Fruit fly (Drosophila melanogaster) whole organism, embryonic: ENCODE data around the gene bark.

Experiments
- CG10565 ChIP-seq: fragments of 200-800 bp; sonication (Bioruptor generic); optimal IDR thresholded peaks from 3 replicates; lab custom pipeline; 2016; ENCODE audit warnings: missing biosample characterization, mild to moderate bottlenecking, missing genetic modification characterization
- CG10654 ChIP-seq: fragments of 200-800 bp; sonication (Bioruptor generic); optimal IDR thresholded peaks from 2 replicates; lab custom pipeline; 2016; ENCODE audit warnings: missing biosample characterization, missing genetic modification characterization
- CG12155 ChIP-seq: fragments of 200-800 bp; sonication (Bioruptor generic); optimal IDR thresholded peaks from 3 replicates; lab custom pipeline; 2016; ENCODE audit warnings: missing biosample characterization, missing genetic modification characterization
- CG13296 ChIP-seq: fragments of 200-800 bp; sonication (Bioruptor generic); optimal IDR thresholded peaks from 3 replicates; lab custom pipeline; 2018; ENCODE audit warnings: missing biosample characterization, mild to moderate bottlenecking, missing genetic modification characterization
- CG14014 ChIP-seq: fragments of 200-800 bp; sonication (Bioruptor generic); IDR thresholded peaks from 2 replicates; pipeline ENCODE4 v1.3.6; 2022; ENCODE audit warnings: missing biosample characterization, missing genetic modification characterization
- CG14050 ChIP-seq: fragments of 200-800 bp; sonication (Bioruptor generic); IDR thresholded peaks from 3 replicates; pipeline ENCODE4 v1.3.6; 2022; ENCODE audit warnings: missing biosample characterization, missing genetic modification characterization
- CG2678 ChIP-seq: fragments of 200-800 bp; sonication (Bioruptor generic); optimal IDR thresholded peaks from 3 replicates; lab custom pipeline; 2019; ENCODE audit warnings: missing biosample characterization, mild to moderate bottlenecking, missing genetic modification characterization, moderate library complexity
- CG31441 ChIP-seq: fragments of 200-800 bp; sonication (Bioruptor generic); IDR thresholded peaks from 2 replicates; pipeline ENCODE4 v1.3.6; 2022; ENCODE audit warnings: missing biosample characterization, missing genetic modification characterization
- CG32532 ChIP-seq: fragments of 200-800 bp; sonication (Bioruptor generic); IDR thresholded peaks from 2 replicates; pipeline ENCODE4 v1.3.6; 2022; ENCODE audit warnings: missing biosample characterization, missing genetic modification characterization
- CG3847 ChIP-seq: fragments of 200-800 bp; sonication (Bioruptor generic); IDR thresholded peaks from 2 replicates; pipeline ENCODE4 v1.3.6; 2022; ENCODE audit warnings: missing biosample characterization, missing genetic modification characterization
- CG4730 ChIP-seq: fragments of 200-800 bp; sonication (Bioruptor generic); IDR thresholded peaks from 2 replicates; pipeline ENCODE4 v1.3.6; 2022; ENCODE audit warnings: missing biosample characterization, missing genetic modification characterization
- CG4854 ChIP-seq: fragments of 200-800 bp; sonication (Bioruptor generic); optimal IDR thresholded peaks from 2 replicates; lab custom pipeline; 2016; ENCODE audit warnings: missing biosample characterization, missing genetic modification characterization, inconsistent platforms
- CG6175 ChIP-seq: fragments of 200-800 bp; sonication (Bioruptor generic); IDR thresholded peaks from 3 replicates; pipeline ENCODE4 v1.3.6; 2022; ENCODE audit warnings: missing biosample characterization, missing genetic modification characterization
- CG6254 ChIP-seq: fragments of 200-800 bp; sonication (Bioruptor generic); optimal IDR thresholded peaks from 3 replicates; lab custom pipeline; 2017; ENCODE audit warnings: mild to moderate bottlenecking, missing biosample characterization, missing genetic modification reagents, missing genetic modification characterization
- CG6854 ChIP-seq: fragments of 200-800 bp; sonication (Bioruptor generic); optimal IDR thresholded peaks from 3 replicates; lab custom pipeline; 2017; ENCODE audit warnings: missing biosample characterization, mild to moderate bottlenecking, missing genetic modification characterization
- CG8478 ChIP-seq: fragments of >200 bp; optimal IDR thresholded peaks from 2 replicates; lab custom pipeline; 2018
- CG9215 ChIP-seq: fragments of 200-800 bp; sonication (Bioruptor generic); IDR thresholded peaks from 2 replicates; pipeline ENCODE4 v1.3.6; 2022; ENCODE audit warnings: missing biosample characterization, missing genetic modification characterization
- CG9817 ChIP-seq: fragments of 200-800 bp; sonication (Bioruptor generic); optimal IDR thresholded peaks from 2 replicates; lab custom pipeline; 2018; ENCODE audit warnings: missing biosample characterization, mild to moderate bottlenecking, missing genetic modification characterization, moderate library complexity
- Dbx ChIP-seq: fragments of 200-800 bp; sonication (Bioruptor generic); IDR thresholded peaks from 3 replicates; pipeline ENCODE4 v1.3.6; 2022; ENCODE audit warnings: missing biosample characterization, missing genetic modification characterization
- Dip3 ChIP-seq: fragments of 200-800 bp; sonication (Bioruptor generic); optimal IDR thresholded peaks from 3 replicates; lab custom pipeline; 2016; ENCODE audit warnings: missing biosample characterization, missing genetic modification characterization
- Hand ChIP-seq: fragments of 200-800 bp; sonication (Bioruptor generic); optimal IDR thresholded peaks from 2 replicates; lab custom pipeline; 2017; ENCODE audit warnings: mild to moderate bottlenecking, missing biosample characterization, missing genetic modification reagents, missing genetic modification characterization
- Hr39 ChIP-seq: fragments of >200 bp; optimal IDR thresholded peaks from 2 replicates; lab custom pipeline; 2017
- Rfx ChIP-seq: fragments of 200-800 bp; sonication (Bioruptor generic); IDR thresholded peaks from 2 replicates; pipeline ENCODE4 v1.3.6; 2022; ENCODE audit warnings: missing biosample characterization, missing genetic modification characterization
- Six4 ChIP-seq: fragments of 200-800 bp; sonication (Bioruptor generic); optimal IDR thresholded peaks from 2 replicates; lab custom pipeline; 2016; ENCODE audit warnings: missing biosample characterization, missing genetic modification characterization
- Sox102F ChIP-seq: fragments of 200-800 bp; sonication (Bioruptor generic); optimal IDR thresholded peaks from 2 replicates; lab custom pipeline; 2018; ENCODE audit warnings: missing biosample characterization, mild to moderate bottlenecking, missing genetic modification characterization, moderate library complexity
- Spps ChIP-seq: fragments of 200-800 bp; sonication (Bioruptor generic); optimal IDR thresholded peaks from 2 replicates; lab custom pipeline; 2018; ENCODE audit warnings: missing biosample characterization, mild to moderate bottlenecking, missing genetic modification characterization
- Trl ChIP-seq, 3 experiments: fragments of >200 bp in 2 of 3; fragments of 200-800 bp in 1 of 3; sonication (Bioruptor generic) in 1 of 3; optimal IDR thresholded peaks; 2 replicates in 1 of 3; 3 replicates in 2 of 3; lab custom pipeline; 2016 to 2017; ENCODE audit warnings: missing biosample characterization in 1 of 3, missing genetic modification characterization in 1 of 3
- Xbp1 ChIP-seq: fragments of 200-800 bp; sonication (Bioruptor generic); optimal IDR thresholded peaks from 3 replicates; lab custom pipeline; 2016; ENCODE audit warnings: missing biosample characterization, mild to moderate bottlenecking, missing genetic modification characterization
- abd-A ChIP-seq: fragments of 200-800 bp; sonication (Bioruptor generic); optimal IDR thresholded peaks from 3 replicates; lab custom pipeline; 2019; ENCODE audit warnings: missing biosample characterization, mild to moderate bottlenecking, missing genetic modification characterization, moderate library complexity
- ash1 ChIP-seq: fragments of 200-800 bp; sonication (Bioruptor generic); optimal IDR thresholded peaks from 2 replicates; lab custom pipeline; 2018; ENCODE audit warnings: missing biosample characterization, mild to moderate bottlenecking, missing genetic modification characterization
- chif ChIP-seq, 2 experiments: fragments of 200-800 bp; sonication (Bioruptor generic); optimal IDR thresholded peaks; 3 replicates each; lab custom pipeline; 2016; ENCODE audit warnings: missing biosample characterization in 2 of 2, missing genetic modification characterization in 2 of 2
- dan ChIP-seq: fragments of 200-800 bp; sonication (Bioruptor generic); IDR thresholded peaks from 2 replicates; pipeline ENCODE4 v1.3.6; 2022; ENCODE audit warnings: missing biosample characterization, missing genetic modification characterization
- danr ChIP-seq: fragments of 200-800 bp; sonication (Bioruptor generic); IDR thresholded peaks from 2 replicates; pipeline ENCODE4 v1.3.6; 2022; ENCODE audit warnings: missing biosample characterization, missing genetic modification characterization
- en ChIP-seq: fragments of 200-800 bp; sonication (Bioruptor generic); optimal IDR thresholded peaks from 2 replicates; lab custom pipeline; 2016; ENCODE audit warnings: missing biosample characterization, missing genetic modification characterization
- grn ChIP-seq: fragments of 200-800 bp; sonication (Bioruptor generic); optimal IDR thresholded peaks from 3 replicates; lab custom pipeline; 2017; ENCODE audit warnings: missing biosample characterization, missing genetic modification characterization
- gt ChIP-seq: fragments of 200-800 bp; sonication (Bioruptor generic); IDR thresholded peaks from 2 replicates; pipeline ENCODE4 v1.3.6; 2022; ENCODE audit warnings: missing biosample characterization, missing genetic modification characterization
- hth ChIP-seq: fragments of >200 bp; optimal IDR thresholded peaks from 2 replicates; lab custom pipeline; 2017; ENCODE audit warnings: inconsistent platforms
- ken ChIP-seq: fragments of 200-800 bp; sonication (Bioruptor generic); IDR thresholded peaks from 3 replicates; pipeline ENCODE4 v1.3.6; 2022; ENCODE audit warnings: missing biosample characterization, missing genetic modification characterization
- kni ChIP-seq: fragments of 200-800 bp; sonication (Bioruptor generic); optimal IDR thresholded peaks from 3 replicates; lab custom pipeline; 2017; ENCODE audit warnings: mild to moderate bottlenecking, missing biosample characterization, missing genetic modification reagents, missing genetic modification characterization
- pan ChIP-seq, 4 experiments: fragments of >200 bp in 3 of 4; fragments of 200-800 bp in 1 of 4; sonication (Bioruptor generic) in 1 of 4; optimal IDR thresholded peaks in 3 of 4; IDR thresholded peaks in 1 of 4; 2 replicates each; pipeline versions ENCODE4 v1.3.6 to Lab custom; 2017 to 2022; ENCODE audit warnings: missing biosample characterization in 2 of 4, missing genetic modification characterization in 2 of 4, mixed read lengths in 1 of 4
- row ChIP-seq: fragments of 200-800 bp; sonication (Bioruptor generic); IDR thresholded peaks from 3 replicates; pipeline ENCODE4 v1.3.6; 2022; ENCODE audit warnings: missing biosample characterization, missing genetic modification characterization
- sc ChIP-seq, 3 experiments: fragments of >200 bp in 2 of 3; fragments of 200-800 bp in 1 of 3; sonication (Bioruptor generic) in 1 of 3; optimal IDR thresholded peaks; 2 replicates in 2 of 3; 3 replicates in 1 of 3; lab custom pipeline; 2017; ENCODE audit warnings: mild to moderate bottlenecking in 1 of 3, missing biosample characterization in 1 of 3, missing genetic modification characterization in 1 of 3, missing genetic modification reagents in 1 of 3
- scrt ChIP-seq: fragments of 200-800 bp; sonication (Bioruptor generic); optimal IDR thresholded peaks from 2 replicates; lab custom pipeline; 2018; ENCODE audit warnings: missing biosample characterization, mild to moderate bottlenecking, missing genetic modification characterization, moderate library complexity
- sens ChIP-seq: fragments of 200-800 bp; sonication (Bioruptor generic); peaks from one replicate; lab custom pipeline; 2016; ENCODE audit warnings: missing biosample characterization, missing genetic modification characterization
- sob ChIP-seq: fragments of 200-800 bp; sonication (Bioruptor generic); IDR thresholded peaks from 2 replicates; pipeline ENCODE4 v1.3.6; 2022; ENCODE audit warnings: missing biosample characterization, missing genetic modification characterization
- sqz ChIP-seq: fragments of 200-800 bp; sonication (Bioruptor generic); optimal IDR thresholded peaks from 3 replicates; lab custom pipeline; 2018; ENCODE audit warnings: missing biosample characterization, mild to moderate bottlenecking, missing genetic modification characterization
- stc ChIP-seq: fragments of 200-800 bp; sonication (Bioruptor generic); IDR thresholded peaks from 2 replicates; pipeline ENCODE4 v1.3.6; 2022; ENCODE audit warnings: missing biosample characterization, missing genetic modification characterization
- trh ChIP-seq: fragments of 200-800 bp; sonication (Bioruptor generic); optimal IDR thresholded peaks from 2 replicates; lab custom pipeline; 2016; ENCODE audit warnings: missing biosample characterization, missing genetic modification characterization
- ttk ChIP-seq: fragments of 200-800 bp; sonication (Bioruptor generic); IDR thresholded peaks from 2 replicates; pipeline ENCODE4 v2.1.2; 2022; ENCODE audit warnings: missing biosample characterization, missing genetic modification characterization
- usp ChIP-seq: fragments of >200 bp; optimal IDR thresholded peaks from 2 replicates; lab custom pipeline; 2017; ENCODE audit warnings: missing biosample characterization, missing genetic modification characterization
- zf30C ChIP-seq: fragments of 200-800 bp; sonication (Bioruptor generic); optimal IDR thresholded peaks from 3 replicates; lab custom pipeline; 2018; ENCODE audit warnings: missing biosample characterization, mild to moderate bottlenecking, missing genetic modification characterization
- zfh1 ChIP-seq: fragments of 200-800 bp; sonication (Bioruptor generic); IDR thresholded peaks from 3 replicates; pipeline ENCODE4 v1.3.6; 2022; ENCODE audit warnings: missing biosample characterization, missing genetic modification characterization

bark gene

DNA sequence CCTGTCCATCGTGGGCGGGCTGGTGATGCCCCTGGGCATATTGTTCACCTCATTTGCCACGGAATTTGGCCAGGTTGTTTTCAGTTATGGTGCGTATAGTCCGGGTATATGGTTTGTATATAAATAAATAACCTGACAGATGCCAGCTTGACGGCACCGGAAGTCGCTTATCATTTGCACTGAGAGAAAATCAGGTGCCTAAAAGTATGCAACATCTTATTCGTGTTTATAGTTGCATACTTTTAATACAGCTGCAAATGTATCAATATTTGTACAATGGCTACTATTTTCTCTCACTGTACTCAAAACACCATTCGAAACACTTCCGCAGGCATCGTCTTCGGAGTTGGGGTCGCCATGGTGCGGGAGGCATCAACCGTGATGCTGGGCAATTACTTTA is 38.3 kb upstream of the bark start (continued):
- no peak for TF ChIP-seq pan (optimal IDR thresholded peaks at IDR 0.05; lab: Kevin White, UChicago)
- peak in 1 of 2 experiments; percentile 44 for TF ChIP-seq pan (GFP tag; optimal IDR thresholded peaks at IDR 0.05 in 1 of 2, IDR thresholded peaks at IDR 0.05 in 1 of 2)
- no peak for TF ChIP-seq CG10654 (GFP tag; lab: Kevin White, UChicago)
- peak; percentile 49 for TF ChIP-seq Rfx (GFP tag; lab: Robert Waterston, UW)
- no peak for TF ChIP-seq CG6254 (GFP tag; lab: Kevin White, UChicago)
- no peak for TF ChIP-seq CG2678 (tag; lab: Kevin White, UChicago)
- no peak for TF ChIP-seq Sox102F
- TF ChIP-seq row (GFP tag; lab: Robert Waterston, UW): peak; percentile 41; the same call in 2 of the 3 replicates
- TF ChIP-seq hth: no peak
- 0 out of 2 replicates have a peak, but pooled peaks have one; percentile 18 for TF ChIP-seq ttk (GFP tag; lab: Robert Waterston, UW)
- no peak for TF ChIP-seq chif (GFP tag; optimal IDR thresholded peaks at IDR 0.05; lab: Kevin White, UChicago)
- no peak for TF ChIP-seq ken
- 0 out of 3 replicates have a peak, but pooled peaks have one; percentile 41 for TF ChIP-seq zfh1 (GFP tag; lab: Robert Waterston, UW)
- peak; percentile 46; the same call in 1 of the 2 replicates for TF ChIP-seq sob (GFP tag; lab: Robert Waterston, UW)
- TF ChIP-seq dan (GFP tag; lab: Robert Waterston, UW): no peak
- no peak for TF ChIP-seq gt (GFP tag; lab: Robert Waterston, UW)
- peak; percentile 77 for TF ChIP-seq sens (GFP tag; lab: Kevin White, UChicago)
- TF ChIP-seq CG9817: no peak
- peak; percentile 65 for TF ChIP-seq zf30C (GFP tag; lab: Kevin White, UChicago)
- TF ChIP-seq en (GFP tag; lab: Kevin White, UChicago): no peak
- no peak for TF ChIP-seq CG12155
- no peak for TF ChIP-seq CG10565 (GFP tag; lab: Kevin White, UChicago)
- TF ChIP-seq Xbp1: peak; percentile 21
- TF ChIP-seq CG9215 (GFP tag; lab: Robert Waterston, UW): no peak
- TF ChIP-seq CG6854 (GFP tag; lab: Kevin White, UChicago): peak; percentile 2
- TF ChIP-seq CG8478 (lab: Kevin White, UChicago): peak; percentile 33
- TF ChIP-seq CG6175 (GFP tag; lab: Robert Waterston, UW): no peak
- peak; percentile 58; the same call in 1 of the 2 replicates for TF ChIP-seq CG32532 (GFP tag; lab: Robert Waterston, UW)
- peak; percentile 35; the same call in 1 of the 3 replicates for TF ChIP-seq Dbx (GFP tag; lab: Robert Waterston, UW)
- no peak for TF ChIP-seq kni (GFP tag; lab: Kevin White, UChicago)
- no peak for TF ChIP-seq grn (GFP tag; lab: Kevin White, UChicago)
- TF ChIP-seq CG14014 (GFP tag; lab: Robert Waterston, UW): no peak
- no peak for TF ChIP-seq usp (GFP tag; lab: Kevin White, UChicago)
- no peak for TF ChIP-seq CG31441
- peak; percentile 19 for TF ChIP-seq Dip3
- no peak for TF ChIP-seq danr
- TF ChIP-seq Trl (optimal IDR thresholded peaks at IDR 0.05; lab: Kevin White, UChicago): no peak
- TF ChIP-seq Trl (GFP tag; optimal IDR thresholded peaks at IDR 0.05; lab: Kevin White, UChicago): peak; percentile 24
- peak; percentile 2 for TF ChIP-seq trh (GFP tag; lab: Kevin White, UChicago)
- no peak for TF ChIP-seq Spps (tag; lab: Kevin White, UChicago)
- TF ChIP-seq stc: no peak
- no peak for TF ChIP-seq CG14050 (GFP tag; lab: Robert Waterston, UW)
- TF ChIP-seq sc (optimal IDR thresholded peaks at IDR 0.05; lab: Kevin White, UChicago): no peak
- TF ChIP-seq sc (GFP tag; optimal IDR thresholded peaks at IDR 0.05; lab: Kevin White, UChicago): no peak
- peak; percentile 17 for TF ChIP-seq scrt (GFP tag; lab: Kevin White, UChicago)
- peak; percentile 6 for TF ChIP-seq Hand (GFP tag; lab: Kevin White, UChicago)
- 0 out of 2 replicates have a peak, but pooled peaks have one; percentile 9 for TF ChIP-seq CG3847 (GFP tag; lab: Robert Waterston, UW)
- peak; percentile 16 for TF ChIP-seq CG13296 (GFP tag; lab: Kevin White, UChicago)
- TF ChIP-seq CG4854: no peak
- no peak for TF ChIP-seq ash1 (GFP tag; lab: Kevin White, UChicago)
- no peak for TF ChIP-seq sqz (GFP tag; lab: Kevin White, UChicago)
- no peak for TF ChIP-seq abd-A (tag; lab: Kevin White, UChicago)
- TF ChIP-seq Hr39 (lab: Kevin White, UChicago): no peak
- no peak for TF ChIP-seq CG4730 (GFP tag; lab: Robert Waterston, UW)
- no peak for TF ChIP-seq Six4 (GFP tag; lab: Kevin White, UChicago)
